Fruit fly (Drosophila melanogaster): ENCODE measurements around the gene Act88F.
A peak's percentile ranks its signal among the peaks of the same experiment; 100 is the strongest.

The Act88F gene

dm6 chr3R:15472753-15473212 lies 33.0 kb downstream of the Act88F start (continued):
- TF ChIP-seq CG33213 (GFP tag; optimal IDR thresholded peaks at IDR 0.05) (no peak), stwl (tag; optimal IDR thresholded peaks at IDR 0.05) (no peak), Dbx (GFP tag; IDR thresholded peaks at IDR 0.05) (peak; percentile 61; the same call in 2 of the 3 replicates), Elba2 (GFP tag; optimal IDR thresholded peaks at IDR 0.05) (no peak), CG16779 (GFP tag; IDR thresholded peaks at IDR 0.05) (no peak), pfk (GFP tag; optimal IDR thresholded peaks at IDR 0.05) (no peak), CG18011 (GFP tag; optimal IDR thresholded peaks at IDR 0.05) (no peak), gt (GFP tag; IDR thresholded peaks at IDR 0.05) (no peak), pros (GFP tag; optimal IDR thresholded peaks at IDR 0.05) (no peak), CG31224 (GFP tag; IDR thresholded peaks at IDR 0.05) (peak; percentile 9; the same call in 1 of the 2 replicates), Ets65A (GFP tag) (peak; percentile 65), CG2678 (tag; optimal IDR thresholded peaks at IDR 0.05) (peak; percentile 77), CG8281 (tag; optimal IDR thresholded peaks at IDR 0.05) (no peak), NK7.1 (GFP tag; optimal IDR thresholded peaks at IDR 0.05) (peak; percentile 8), Ada2b (GFP tag; IDR thresholded peaks at IDR 0.05) (peak; percentile 37), CG17829 (tag; optimal IDR thresholded peaks at IDR 0.05) (peak; percentile 10), sd (tag; optimal IDR thresholded peaks at IDR 0.05) (peak; percentile 17), cato (GFP tag; optimal IDR thresholded peaks at IDR 0.05; ENCODE audit: borderline replicate concordance) (no peak), Hr51 (GFP tag; optimal IDR thresholded peaks at IDR 0.05) (peak in 1 of 2 experiments; percentile 64), CG10431 (GFP tag; optimal IDR thresholded peaks at IDR 0.05) (no peak), CG4424 (GFP tag; optimal IDR thresholded peaks at IDR 0.05) (peak; percentile 43), Myb (GFP tag; optimal IDR thresholded peaks at IDR 0.05) (peak; percentile 30), CG12155 (GFP tag; optimal IDR thresholded peaks at IDR 0.05) (peak; percentile 35), Side (GFP tag; optimal IDR thresholded peaks at IDR 0.05) (no peak), CG5953 (GFP tag; IDR thresholded peaks at IDR 0.05) (no peak), Optix (GFP tag; IDR thresholded peaks at IDR 0.05) (no peak; the same call in 2 of the 3 replicates), CG17802 (tag; optimal IDR thresholded peaks at IDR 0.05) (no peak), MTF-1 (GFP tag; optimal IDR thresholded peaks at IDR 0.05; ENCODE audit: borderline replicate concordance) (no peak), mam (GFP tag; optimal IDR thresholded peaks at IDR 0.05) (peak; percentile 51), CG4404 (GFP tag; IDR thresholded peaks at IDR 0.05) (no peak), z (GFP tag; IDR thresholded peaks at IDR 0.05) (no peak), CG14667 (GFP tag; IDR thresholded peaks at IDR 0.05) (no peak), Hr3 (GFP tag; optimal IDR thresholded peaks at IDR 0.05) (peak; percentile 40), zen2 (GFP tag; IDR thresholded peaks at IDR 0.05; ENCODE audit: partially characterized antibody) (no peak), klu (GFP tag; IDR thresholded peaks at IDR 0.05) (no peak), CG4820 (GFP tag; optimal IDR thresholded peaks at IDR 0.05) (peak; percentile 8), CG13894 (tag; optimal IDR thresholded peaks at IDR 0.05) (no peak), lmd (GFP tag; IDR thresholded peaks at IDR 0.05) (peak; percentile 73; the same call in 1 of the 2 replicates), CG14710 (tag; optimal IDR thresholded peaks at IDR 0.05) (peak; percentile 7), D19B (GFP tag; optimal IDR thresholded peaks at IDR 0.05) (peak; percentile 55), Opbp (GFP tag; IDR thresholded peaks at IDR 0.05; ENCODE audit: partially characterized antibody) (no peak), CG15696 (tag; optimal IDR thresholded peaks at IDR 0.05) (peak; percentile 26), CG18262 (tag; optimal IDR thresholded peaks at IDR 0.05) (peak; percentile 45), CG6813 (GFP tag; optimal IDR thresholded peaks at IDR 0.05) (peak; percentile 29), lov (optimal IDR thresholded peaks at IDR 0.05) (no peak), lov (GFP tag; IDR thresholded peaks at IDR 0.05) (no peak), CG10979 (tag; optimal IDR thresholded peaks at IDR 0.05) (peak; percentile 29), sisA (GFP tag; IDR thresholded peaks at IDR 0.05) (no peak), peb (GFP tag; IDR thresholded peaks at IDR 0.05) (no peak), CG11560 (tag; IDR thresholded peaks at IDR 0.05) (0 out of 3 replicates have a peak, but pooled peaks have one; percentile 9), CG1233 (GFP tag; optimal IDR thresholded peaks at IDR 0.05) (peak; percentile 56)

Data from whole organism, embryonic.